Worm (Caenorhabditis elegans) whole organism, L4 larva: ENCODE data around the gene fip-3.

ENCODE experiments used
- F37D6.2 ChIP-seq: sonication (generic microtip); optimal IDR thresholded peaks from 2 replicates; lab custom pipeline; 2016; ENCODE audit warnings: mild to moderate bottlenecking, missing genetic modification characterization, missing compliant biosample characterization
- F44E2.7 ChIP-seq: fragments of 200-800 bp; sonication (Bioruptor generic); IDR thresholded peaks from 2 replicates; pipeline ENCODE4 v2.1.2; 2022; ENCODE audit warnings: missing genetic modification characterization, missing compliant biosample characterization
- Y105C5A.15 ChIP-seq: fragments of 200-800 bp; sonication (Bioruptor generic); IDR thresholded peaks from 2 replicates; pipeline ENCODE4 v1.3.6; 2022; ENCODE audit warnings: missing genetic modification characterization, missing compliant biosample characterization
- Y5F2A.4 ChIP-seq: fragments of 200-800 bp; sonication (Bioruptor generic); optimal IDR thresholded peaks from 2 replicates; lab custom pipeline; 2018; ENCODE audit warnings: mild to moderate bottlenecking, missing genetic modification characterization, missing compliant biosample characterization
- aha-1 ChIP-seq: fragments of 150-350 bp; peaks from one replicate; lab custom pipeline; 2014; ENCODE audit warnings: missing biosample characterization, missing genetic modification characterization
- ceh-20 ChIP-seq: fragments of 200-800 bp; sonication (Bioruptor generic); IDR thresholded peaks from 2 replicates; pipeline ENCODE4 v1.3.6; 2022; ENCODE audit warnings: missing genetic modification reagents, missing genetic modification characterization, missing compliant biosample characterization
- ceh-44 ChIP-seq: fragments of 200-800 bp; sonication (Bioruptor generic); IDR thresholded peaks from 2 replicates; pipeline ENCODE4 v1.3.6; 2022; ENCODE audit warnings: missing genetic modification reagents, missing genetic modification characterization, missing compliant biosample characterization
- ceh-62 ChIP-seq: sonication (generic microtip); optimal IDR thresholded peaks from 2 replicates; lab custom pipeline; 2017; ENCODE audit warnings: missing biosample characterization, missing genetic modification characterization
- ceh-82 ChIP-seq: sonication (generic microtip); optimal IDR thresholded peaks from 2 replicates; lab custom pipeline; 2017; ENCODE audit warnings: missing biosample characterization, missing genetic modification characterization
- ces-1 ChIP-seq: fragments of 150-350 bp; sonication (generic microtip); optimal IDR thresholded peaks from 4 replicates; lab custom pipeline; 2014; ENCODE audit warnings: missing biosample characterization, missing genetic modification reagents, missing genetic modification characterization
- ctbp-1 ChIP-seq: fragments of 200-800 bp; sonication (Bioruptor generic); IDR thresholded peaks from 2 replicates; pipeline ENCODE4 v1.3.6; 2022; ENCODE audit warnings: missing genetic modification reagents, missing genetic modification characterization, missing compliant biosample characterization
- daf-12 ChIP-seq: fragments of 150-350 bp; optimal IDR thresholded peaks from 2 replicates; lab custom pipeline; 2014; ENCODE audit warnings: missing biosample characterization, missing genetic modification reagents, missing genetic modification characterization
- daf-19 ChIP-seq: fragments of 200-800 bp; sonication (Bioruptor generic); conservative IDR thresholded peaks from 2 replicates; pipeline ENCODE4 v1.3.6; 2022; ENCODE audit warnings: missing genetic modification characterization, missing compliant biosample characterization
- daf-8 ChIP-seq: fragments of 200-800 bp; sonication (Bioruptor generic); IDR thresholded peaks from 2 replicates; pipeline ENCODE4 v1.3.6; 2022; ENCODE audit warnings: missing genetic modification characterization, missing compliant biosample characterization
- dmd-6 ChIP-seq: fragments of 200-800 bp; sonication (Bioruptor generic); IDR thresholded peaks from 2 replicates; pipeline ENCODE4 v1.3.6; 2022; ENCODE audit warnings: missing genetic modification reagents, missing genetic modification characterization, missing compliant biosample characterization
- dpl-1 ChIP-seq: fragments of 150-350 bp; optimal IDR thresholded peaks from 2 replicates; lab custom pipeline; 2014; ENCODE audit warnings: missing biosample characterization, missing genetic modification reagents, missing genetic modification characterization
- dve-1 ChIP-seq: sonication (generic microtip); optimal IDR thresholded peaks from 2 replicates; lab custom pipeline; 2017; ENCODE audit warnings: antibody characterized with exemption, mild to moderate bottlenecking, missing genetic modification characterization, missing compliant biosample characterization; ENCODE audit not compliant: insufficient read depth
- fos-1 ChIP-seq: fragments of 150-350 bp; optimal IDR thresholded peaks from 2 replicates; lab custom pipeline; 2014; ENCODE audit warnings: missing biosample characterization, missing genetic modification characterization
- lin-15B ChIP-seq: fragments of 150-350 bp; sonication (generic microtip); optimal IDR thresholded peaks from 3 replicates; lab custom pipeline; 2014; ENCODE audit warnings: missing biosample characterization, missing genetic modification characterization
- lin-29 ChIP-seq: fragments of 200-800 bp; sonication (Bioruptor generic); IDR thresholded peaks from 2 replicates; pipeline ENCODE4 v1.3.6; 2022; ENCODE audit warnings: missing genetic modification reagents, missing genetic modification characterization, missing compliant biosample characterization
- lin-38 ChIP-seq: fragments of 200-800 bp; sonication (Bioruptor generic); IDR thresholded peaks from 2 replicates; pipeline ENCODE4 v1.3.6; 2022; ENCODE audit warnings: missing genetic modification reagents, missing genetic modification characterization, missing compliant biosample characterization
- lir-3 ChIP-seq: sonication (generic microtip); optimal IDR thresholded peaks from 2 replicates; lab custom pipeline; 2016; ENCODE audit warnings: mild to moderate bottlenecking, missing genetic modification characterization, missing compliant biosample characterization
- lsy-2 ChIP-seq, 2 experiments: fragments of 150-350 bp in 1 of 2; sonication (generic microtip) in 1 of 2; optimal IDR thresholded peaks; 2 replicates each; lab custom pipeline; 2014 to 2017; ENCODE audit warnings: missing biosample characterization in 2 of 2, missing genetic modification characterization in 2 of 2
- madf-9 ChIP-seq: fragments of 200-800 bp; sonication (Bioruptor generic); conservative IDR thresholded peaks from 2 replicates; pipeline ENCODE4 v1.3.6; 2022; ENCODE audit warnings: missing genetic modification reagents, missing genetic modification characterization, missing compliant biosample characterization
- nhr-11 ChIP-seq: fragments of 150-350 bp; optimal IDR thresholded peaks from 2 replicates; lab custom pipeline; 2014; ENCODE audit warnings: missing biosample characterization, missing genetic modification characterization
- nhr-237 ChIP-seq: sonication (generic microtip); optimal IDR thresholded peaks from 2 replicates; lab custom pipeline; 2017; ENCODE audit warnings: missing biosample characterization, missing genetic modification characterization
- nhr-28 ChIP-seq: fragments of 150-350 bp; optimal IDR thresholded peaks from 2 replicates; lab custom pipeline; 2014; ENCODE audit warnings: missing biosample characterization, missing genetic modification characterization
- nhr-41 ChIP-seq: fragments of 200-800 bp; sonication (Bioruptor generic); IDR thresholded peaks from 2 replicates; pipeline ENCODE4 v1.3.6; 2022; ENCODE audit warnings: missing genetic modification reagents, missing genetic modification characterization, missing compliant biosample characterization
- nhr-77 ChIP-seq: fragments of 150-350 bp; optimal IDR thresholded peaks from 2 replicates; lab custom pipeline; 2014; ENCODE audit warnings: missing biosample characterization, missing genetic modification characterization
- php-3 ChIP-seq: fragments of 200-800 bp; sonication (Bioruptor generic); IDR thresholded peaks from 2 replicates; pipeline ENCODE4 v1.3.6; 2022; ENCODE audit warnings: missing genetic modification reagents, missing genetic modification characterization, missing compliant biosample characterization
- skn-1 ChIP-seq: fragments of 150-350 bp; optimal IDR thresholded peaks from 2 replicates; lab custom pipeline; 2014; ENCODE audit warnings: missing biosample characterization, missing genetic modification characterization
- snpc-1.2 ChIP-seq: fragments of 200-800 bp; sonication (Bioruptor generic); IDR thresholded peaks from 2 replicates; pipeline ENCODE4 v1.3.6; 2022; ENCODE audit warnings: missing genetic modification reagents, missing genetic modification characterization, missing compliant biosample characterization
- snpc-4 ChIP-seq: fragments of 150-350 bp; optimal IDR thresholded peaks from 2 replicates; lab custom pipeline; 2014; ENCODE audit warnings: missing biosample characterization, missing genetic modification characterization
- tra-1 ChIP-seq: fragments of 200-800 bp; sonication (Bioruptor generic); IDR thresholded peaks from 2 replicates; pipeline ENCODE4 v1.3.6; 2022; ENCODE audit warnings: missing genetic modification reagents, missing genetic modification characterization, missing compliant biosample characterization
- unc-62 ChIP-seq, 3 experiments: fragments of 150-350 bp in 1 of 3; sonication (generic microtip); optimal IDR thresholded peaks in 2 of 3; peaks in 1 of 3; 1 replicate in 1 of 3; 2 replicates in 2 of 3; lab custom pipeline; 2014 to 2017; ENCODE audit warnings: missing biosample characterization in 3 of 3, missing genetic modification characterization in 3 of 3, missing genetic modification reagents in 3 of 3, missing genotype in 1 of 3
- vab-7 ChIP-seq: fragments of 200-800 bp; sonication (Bioruptor generic); IDR thresholded peaks from 2 replicates; pipeline ENCODE4 v1.3.6; 2022; ENCODE audit warnings: missing genetic modification reagents, missing genetic modification characterization, missing compliant biosample characterization
- zfp-2 ChIP-seq: sonication (generic microtip); optimal IDR thresholded peaks from 2 replicates; lab custom pipeline; 2016; ENCODE audit warnings: mild to moderate bottlenecking, missing genetic modification characterization, missing compliant biosample characterization
- zip-2 ChIP-seq: fragments of 150-350 bp; optimal IDR thresholded peaks from 2 replicates; lab custom pipeline; 2014; ENCODE audit warnings: missing biosample characterization, missing genetic modification characterization
- ztf-7 ChIP-seq: fragments of 150-350 bp; optimal IDR thresholded peaks from 2 replicates; lab custom pipeline; 2014; ENCODE audit warnings: missing biosample characterization, missing genetic modification characterization

Gene fip-3

ce11 chrIII:8609683-8610082, 20.4 kb upstream of the fip-3 start, which contains the start of gene C06E1.9:
Gene C06E1.9 (minus strand): TSS chrIII:8609783.
- no peak for TF ChIP-seq F37D6.2 (tag; lab: Kevin White, UChicago)
- TF ChIP-seq ceh-20: no peak
- no peak for TF ChIP-seq lin-38 (GFP tag; lab: Robert Waterston, UW)
- no peak for TF ChIP-seq daf-8 (GFP tag; lab: Robert Waterston, UW)
- no peak for TF ChIP-seq daf-12 (tag; lab: Kevin White, UChicago)
- no peak for TF ChIP-seq ceh-82
- no peak for TF ChIP-seq Y5F2A.4 (GFP tag; lab: Kevin White, UChicago)
- no peak for TF ChIP-seq ceh-62 (tag; lab: Kevin White, UChicago)
- TF ChIP-seq fos-1 (tag; lab: Kevin White, UChicago): no peak
- no peak for TF ChIP-seq aha-1 (tag; lab: Kevin White, UChicago)
- TF ChIP-seq lsy-2 (tag; optimal IDR thresholded peaks at IDR 0.05; lab: Kevin White, UChicago): no peak
- no peak for TF ChIP-seq lin-15B (tag; lab: Kevin White, UChicago)
- TF ChIP-seq ztf-7 (tag; lab: Kevin White, UChicago): no peak
- TF ChIP-seq daf-19 (GFP tag; lab: Robert Waterston, UW): no peak
- no peak for TF ChIP-seq snpc-4 (tag; lab: Kevin White, UChicago)

DNA sequence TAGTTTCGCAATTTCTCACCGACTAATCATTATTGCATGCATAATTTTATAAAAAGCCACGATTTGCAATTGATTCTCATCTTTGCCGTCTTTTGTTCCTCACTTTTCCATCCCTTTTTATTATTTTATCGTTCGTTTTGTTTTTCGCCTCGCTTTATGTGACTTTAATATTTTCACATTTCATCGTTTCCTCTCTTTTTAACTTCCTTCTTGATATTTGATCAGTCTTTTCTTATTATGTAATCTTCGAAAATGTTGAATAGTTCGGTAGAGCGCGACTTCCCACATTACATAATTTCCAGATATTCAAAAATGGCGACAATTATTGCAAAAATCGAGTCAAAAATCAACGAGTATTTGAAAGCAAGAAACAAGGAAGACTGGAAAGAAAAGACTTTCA, 16.2 kb upstream of the fip-3 start, which contains the start of gene C06E1.1:
C06E1.1 (plus strand) TSS at position 301 of the 400 bp plus-strand sequence.
- TF ChIP-seq snpc-1.2 (GFP tag; lab: Robert Waterston, UW) (no peak), ctbp-1 (GFP tag; lab: Robert Waterston, UW) (no peak), vab-7 (GFP tag; lab: Robert Waterston, UW) (no peak), ceh-44 (GFP tag; lab: Robert Waterston, UW) (no peak), unc-62 (GFP tag; optimal IDR thresholded peaks at IDR 0.05 in 1 of 2; lab: Kevin White, UChicago) (peak in 1 of 2 experiments; percentile 56), unc-62 (tag; optimal IDR thresholded peaks at IDR 0.05; lab: Kevin White, UChicago) (no peak), tra-1 (GFP tag; lab: Robert Waterston, UW) (no peak), fos-1 (tag; lab: Kevin White, UChicago) (no peak), dmd-6 (no peak), nhr-237 (tag; lab: Kevin White, UChicago) (no peak)

DNA sequence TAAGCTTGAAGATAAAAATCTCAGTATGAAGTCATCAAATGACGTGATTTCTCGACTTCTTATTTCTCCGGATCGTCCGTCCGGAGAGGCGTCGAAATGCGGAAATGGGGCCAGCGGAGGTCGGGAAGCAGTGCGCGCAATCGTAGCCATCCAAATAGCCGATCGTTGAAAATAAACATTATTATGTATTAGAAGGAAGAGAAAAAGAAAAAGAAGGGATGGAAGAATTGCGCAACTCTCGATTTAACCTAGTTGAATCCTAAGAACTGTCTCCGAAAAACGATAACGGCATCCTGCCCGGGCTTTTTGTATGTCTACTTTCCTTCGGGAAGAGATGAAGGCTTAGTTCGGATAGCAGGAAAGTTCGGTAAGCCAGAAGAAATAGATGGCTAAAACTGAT, 12.9 kb upstream of the fip-3 start:
- TF ChIP-seq zfp-2 (tag; lab: Kevin White, UChicago) (no peak), nhr-41 (GFP tag; lab: Robert Waterston, UW) (no peak), vab-7 (GFP tag; lab: Robert Waterston, UW) (no peak), Y105C5A.15 (GFP tag; lab: Robert Waterston, UW) (no peak), lir-3 (tag; lab: Kevin White, UChicago) (no peak), dve-1 (tag; lab: Kevin White, UChicago) (no peak), Y5F2A.4 (GFP tag; lab: Kevin White, UChicago) (no peak), php-3 (GFP tag; lab: Robert Waterston, UW) (no peak), nhr-77 (tag; lab: Kevin White, UChicago) (no peak), nhr-11 (no peak), dpl-1 (no peak), madf-9 (GFP tag; lab: Robert Waterston, UW) (no peak), nhr-28 (no peak), skn-1 (no peak), F44E2.7 (GFP tag; lab: Robert Waterston, UW) (no peak), lin-29 (no peak), ces-1 (GFP tag; lab: Kevin White, UChicago) (no peak), zip-2 (tag; lab: Kevin White, UChicago) (no peak)
